Worm (Caenorhabditis elegans) whole organism, young adult: ENCODE results near the gene Y40H7A.4.
A peak's percentile ranks its signal among the peaks of the same experiment; 100 is the strongest.
"Not testable (repeated sequence)": the region's sequence is repeated elsewhere in the genome, so short reads cannot be mapped to it uniquely, and the experiment has no call there.

Source experiments
- B0019.2 ChIP-seq: fragments of 200-800 bp; sonication (Bioruptor generic); conservative IDR thresholded peaks from 2 replicates; pipeline ENCODE4 v1.3.6; 2022; ENCODE audit warnings: missing genetic modification reagents, missing genetic modification characterization, missing compliant biosample characterization
- C06A6.2 ChIP-seq: fragments of 200-800 bp; sonication (Bioruptor generic); conservative IDR thresholded peaks from 2 replicates; pipeline ENCODE4 v1.3.6; 2022; ENCODE audit warnings: missing genetic modification characterization, missing compliant biosample characterization
- C17E4.6 ChIP-seq: fragments of 200-800 bp; sonication (Bioruptor generic); IDR thresholded peaks from 2 replicates; pipeline ENCODE4 v1.3.6; 2022; ENCODE audit warnings: missing genetic modification reagents, missing genetic modification characterization, missing compliant biosample characterization
- F22D6.2 ChIP-seq: sonication (generic microtip); optimal IDR thresholded peaks from 2 replicates; lab custom pipeline; 2016; ENCODE audit warnings: mild to moderate bottlenecking, missing genetic modification characterization, missing compliant biosample characterization
- F49E8.2 ChIP-seq: sonication (generic microtip); optimal IDR thresholded peaks from 3 replicates; lab custom pipeline; 2017; ENCODE audit warnings: missing genetic modification characterization, mild to moderate bottlenecking, missing compliant biosample characterization, antibody characterized with exemption, moderate library complexity; ENCODE audit not compliant: insufficient read depth
- F52B5.7 ChIP-seq: sonication (generic microtip); optimal IDR thresholded peaks from 2 replicates; lab custom pipeline; 2016; ENCODE audit warnings: mild to moderate bottlenecking, missing genetic modification characterization, missing compliant biosample characterization
- F57A8.1 ChIP-seq: fragments of 200-800 bp; sonication (Bioruptor generic); optimal IDR thresholded peaks from 2 replicates; lab custom pipeline; 2018; ENCODE audit warnings: mild to moderate bottlenecking, missing genetic modification characterization, moderate library complexity, missing compliant biosample characterization
- F57C9.4 ChIP-seq: sonication (generic microtip); optimal IDR thresholded peaks from 2 replicates; lab custom pipeline; 2017; ENCODE audit warnings: mild to moderate bottlenecking, missing genetic modification characterization, missing compliant biosample characterization
- T07F8.4 ChIP-seq: sonication (generic microtip); optimal IDR thresholded peaks from 2 replicates; lab custom pipeline; 2016; ENCODE audit warnings: mild to moderate bottlenecking, missing genetic modification characterization, moderate library complexity, missing compliant biosample characterization
- aptf-3 ChIP-seq: fragments of 200-800 bp; sonication (Bioruptor generic); IDR thresholded peaks from 2 replicates; pipeline ENCODE4 v1.3.6; 2022; ENCODE audit warnings: missing genetic modification characterization, missing compliant biosample characterization
- atf-7 ChIP-seq: sonication (generic microtip); optimal IDR thresholded peaks from 2 replicates; lab custom pipeline; 2017; ENCODE audit warnings: mild to moderate bottlenecking, missing genetic modification characterization, missing compliant biosample characterization
- attf-6 ChIP-seq: fragments of 200-800 bp; sonication (Bioruptor generic); IDR thresholded peaks from 2 replicates; pipeline ENCODE4 v1.3.6; 2022; ENCODE audit warnings: missing genetic modification reagents, missing genetic modification characterization, missing compliant biosample characterization
- cebp-2 ChIP-seq: fragments of 200-800 bp; sonication (Bioruptor generic); IDR thresholded peaks from 2 replicates; pipeline ENCODE4 v1.3.6; 2022; ENCODE audit warnings: missing genetic modification characterization, missing compliant biosample characterization
- ceh-91 ChIP-seq: fragments of 200-800 bp; sonication (Bioruptor generic); IDR thresholded peaks from 2 replicates; pipeline ENCODE4 v1.3.6; 2022; ENCODE audit warnings: missing genetic modification reagents, missing genetic modification characterization, missing compliant biosample characterization
- ets-4 ChIP-seq: fragments of 200-800 bp; sonication (Bioruptor generic); optimal IDR thresholded peaks from 2 replicates; lab custom pipeline; 2018; ENCODE audit warnings: mild to moderate bottlenecking, missing genetic modification characterization, missing compliant biosample characterization
- gei-17 ChIP-seq: fragments of 200-800 bp; sonication (Bioruptor generic); optimal IDR thresholded peaks from 2 replicates; lab custom pipeline; 2018; ENCODE audit warnings: mild to moderate bottlenecking, missing genetic modification characterization, missing compliant biosample characterization
- hmg-1.2 ChIP-seq: fragments of 200-800 bp; sonication (Bioruptor generic); IDR thresholded peaks from 2 replicates; pipeline ENCODE4 v1.3.6; 2022; ENCODE audit warnings: missing genetic modification reagents, missing genetic modification characterization, missing compliant biosample characterization
- nfya-2 ChIP-seq: fragments of 200-800 bp; sonication (Bioruptor generic); IDR thresholded peaks from 2 replicates; pipeline ENCODE4 v1.3.6; 2022; ENCODE audit warnings: missing genetic modification reagents, missing genetic modification characterization, missing compliant biosample characterization
- nfyb-1 ChIP-seq: fragments of 200-800 bp; sonication (Bioruptor generic); IDR thresholded peaks from 2 replicates; pipeline ENCODE4 v1.3.6; 2022; ENCODE audit warnings: missing genetic modification reagents, missing genetic modification characterization, missing compliant biosample characterization
- nhr-179 ChIP-seq: sonication (generic microtip); optimal IDR thresholded peaks from 2 replicates; lab custom pipeline; 2016; ENCODE audit warnings: mild to moderate bottlenecking, missing genetic modification characterization, missing compliant biosample characterization
- nhr-80 ChIP-seq: sonication (generic microtip); optimal IDR thresholded peaks from 2 replicates; lab custom pipeline; 2016; ENCODE audit warnings: missing genetic modification characterization, missing compliant biosample characterization
- nhr-90 ChIP-seq: sonication (generic microtip); optimal IDR thresholded peaks from 2 replicates; lab custom pipeline; 2016; ENCODE audit warnings: missing genotype, mild to moderate bottlenecking, missing genetic modification characterization, missing compliant biosample characterization
- pbrm-1 ChIP-seq: fragments of 200-800 bp; sonication (Bioruptor generic); IDR thresholded peaks from 2 replicates; pipeline ENCODE4 v1.3.6; 2022; ENCODE audit warnings: missing genetic modification reagents, missing genetic modification characterization, missing compliant biosample characterization
- snpc-1.1 ChIP-seq: sonication (generic microtip); optimal IDR thresholded peaks from 2 replicates; lab custom pipeline; 2017; ENCODE audit warnings: missing genetic modification characterization, mild to moderate bottlenecking, missing compliant biosample characterization, antibody characterized with exemption, moderate library complexity, missing genotype, missing genetic modification reagents; ENCODE audit not compliant: insufficient read depth
- snpc-3.4 ChIP-seq: sonication (generic microtip); optimal IDR thresholded peaks from 2 replicates; lab custom pipeline; 2017; ENCODE audit warnings: missing genetic modification characterization, mild to moderate bottlenecking, missing compliant biosample characterization, antibody characterized with exemption, moderate library complexity, missing genotype, missing genetic modification reagents
- snpc-4 ChIP-seq, 5 experiments: fragments of 150-350 bp in 1 of 5; sonication (generic microtip) in 4 of 5; optimal IDR thresholded peaks; 2 replicates each; lab custom pipeline; 2014 to 2018; ENCODE audit warnings: missing genetic modification characterization in 5 of 5, missing biosample characterization in 3 of 5, antibody characterized with exemption in 2 of 5, mild to moderate bottlenecking in 2 of 5, missing compliant biosample characterization in 2 of 5, missing genotype in 2 of 5, moderate library complexity in 2 of 5, missing genetic modification reagents in 1 of 5
- unc-62 ChIP-seq: fragments of 150-350 bp; optimal IDR thresholded peaks from 2 replicates; lab custom pipeline; 2014; ENCODE audit warnings: missing biosample characterization, missing genetic modification reagents, missing genetic modification characterization
- ztf-22 ChIP-seq: fragments of 200-800 bp; sonication (Bioruptor generic); optimal IDR thresholded peaks from 2 replicates; lab custom pipeline; 2018; ENCODE audit warnings: mild to moderate bottlenecking, missing genetic modification characterization, moderate library complexity, missing compliant biosample characterization
- ztf-26 ChIP-seq: sonication (generic microtip); optimal IDR thresholded peaks from 2 replicates; lab custom pipeline; 2017; ENCODE audit warnings: missing genetic modification characterization, missing compliant biosample characterization
- ztf-6 ChIP-seq: fragments of 200-800 bp; sonication (Bioruptor generic); IDR thresholded peaks from 2 replicates; pipeline ENCODE4 v1.3.6; 2022; ENCODE audit warnings: missing genetic modification reagents, missing genetic modification characterization, missing compliant biosample characterization

Gene Y40H7A.4

DNA sequence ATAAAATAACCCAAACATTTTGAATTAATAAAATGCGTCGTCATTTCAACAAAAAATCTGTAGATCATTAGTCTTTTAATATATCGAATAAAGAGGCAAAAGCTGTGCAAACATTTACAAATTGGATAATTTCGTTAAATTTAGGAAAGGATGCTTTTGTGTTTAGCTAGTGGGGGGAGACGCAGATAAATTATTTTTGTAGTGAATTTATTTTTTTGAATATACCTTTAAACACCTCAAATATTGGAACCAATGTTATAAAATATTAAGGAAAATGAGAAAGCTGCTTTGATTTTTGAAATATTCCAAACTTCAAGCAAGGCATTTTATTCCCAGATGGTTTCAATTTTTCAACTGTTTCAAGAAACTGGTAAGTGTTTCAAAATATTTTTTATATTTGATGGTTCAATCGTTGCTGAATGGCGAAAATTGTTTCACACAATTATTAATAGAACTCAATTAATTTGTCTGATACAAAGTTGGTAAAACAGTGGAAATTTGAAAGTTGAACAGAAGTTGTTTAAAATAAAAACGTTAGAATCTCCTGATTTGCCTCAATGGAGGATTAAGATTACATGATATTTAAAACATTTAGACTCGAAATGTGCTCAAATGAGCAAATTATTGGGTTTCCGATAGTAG is at the start of gene Y40H7A.4:
Gene Y40H7A.4 (minus strand): TSS at position 51 of the 642 bp plus-strand sequence.
- peak; percentile 69; the same call in 1 of the 2 replicates for TF ChIP-seq attf-6 (GFP tag; lab: Robert Waterston, UW)
- TF ChIP-seq ets-4, result no peak
- TF ChIP-seq nhr-90 (tag; lab: Kevin White, UChicago), result no peak
- TF ChIP-seq nfya-2 (GFP tag; lab: Robert Waterston, UW), result no peak
- no peak for TF ChIP-seq snpc-4 (GFP tag; optimal IDR thresholded peaks at IDR 0.05; lab: Kevin White, UChicago)
- TF ChIP-seq snpc-4 (tag; optimal IDR thresholded peaks at IDR 0.05; lab: Kevin White, UChicago), result peak in 2 of 4 experiments; percentile 27 to 32

DNA sequence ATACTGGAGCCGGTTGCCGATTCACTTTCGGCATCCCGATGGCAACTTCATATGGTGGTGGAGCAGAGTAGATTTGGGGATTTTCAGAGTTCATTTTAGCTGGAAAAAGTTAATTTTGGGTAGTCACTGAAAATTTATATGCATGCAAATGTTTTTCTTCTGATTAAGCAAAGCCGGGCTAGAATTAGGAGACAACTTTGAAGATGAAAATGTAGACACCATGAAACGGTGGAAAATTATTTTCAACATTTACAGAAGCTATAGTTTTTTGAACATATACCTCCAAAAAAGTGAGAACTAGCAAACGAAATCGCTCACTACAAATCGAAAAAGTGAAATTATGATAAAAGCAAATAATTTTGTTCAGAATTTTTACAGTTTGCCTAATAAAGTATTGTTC is 44.9 kb upstream of the Y40H7A.4 start, which contains the start of gene Y40H7A.11:
Gene Y40H7A.11 (minus strand): TSS at position 101 of the 400 bp plus-strand sequence.
- no peak for TF ChIP-seq ets-4

DNA sequence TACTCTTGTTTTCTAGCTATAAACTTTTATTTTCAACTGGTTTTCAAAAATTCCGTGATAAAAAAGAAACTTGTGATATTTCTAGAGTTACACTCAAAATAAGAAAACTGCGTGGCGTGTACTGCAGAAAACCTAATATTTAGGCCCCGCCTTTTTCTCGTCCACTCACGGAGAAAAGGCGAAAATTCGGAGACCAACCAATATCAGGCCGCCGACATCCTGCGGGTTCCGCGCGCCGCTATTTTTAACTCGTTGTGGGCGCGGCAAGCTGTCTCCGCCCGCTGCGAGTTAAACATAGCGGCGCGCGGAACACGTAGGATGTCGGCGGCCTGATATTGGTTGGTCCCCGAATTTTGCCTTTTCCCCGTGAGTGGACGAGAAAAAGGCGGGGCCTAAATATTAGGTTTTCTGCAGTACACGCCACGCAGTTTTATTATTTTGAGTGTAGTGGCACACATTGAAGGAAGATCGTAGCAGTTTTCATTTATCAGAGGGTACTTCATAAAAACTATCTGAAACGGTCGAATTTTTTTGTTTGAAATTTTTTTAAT is 42.8 kb upstream of the Y40H7A.4 start:
- TF ChIP-seq pbrm-1 (GFP tag; lab: Robert Waterston, UW), result 0 out of 2 replicates have a peak, but pooled peaks have one; percentile 31
- TF ChIP-seq hmg-1.2 (GFP tag; lab: Robert Waterston, UW), result peak; percentile 5; the same call in 1 of the 2 replicates
- TF ChIP-seq cebp-2 (GFP tag; lab: Robert Waterston, UW), result peak; percentile 80; the same call in 1 of the 2 replicates
- not testable (repeated sequence) for TF ChIP-seq snpc-4 (GFP tag; optimal IDR thresholded peaks at IDR 0.05; lab: Kevin White, UChicago)
- peak in 2 of 4 experiments; percentile 6 to 91 for TF ChIP-seq snpc-4 (tag; optimal IDR thresholded peaks at IDR 0.05; lab: Kevin White, UChicago)
- TF ChIP-seq attf-6 (GFP tag; lab: Robert Waterston, UW), result peak; percentile 83; the same call in 1 of the 2 replicates

DNA sequence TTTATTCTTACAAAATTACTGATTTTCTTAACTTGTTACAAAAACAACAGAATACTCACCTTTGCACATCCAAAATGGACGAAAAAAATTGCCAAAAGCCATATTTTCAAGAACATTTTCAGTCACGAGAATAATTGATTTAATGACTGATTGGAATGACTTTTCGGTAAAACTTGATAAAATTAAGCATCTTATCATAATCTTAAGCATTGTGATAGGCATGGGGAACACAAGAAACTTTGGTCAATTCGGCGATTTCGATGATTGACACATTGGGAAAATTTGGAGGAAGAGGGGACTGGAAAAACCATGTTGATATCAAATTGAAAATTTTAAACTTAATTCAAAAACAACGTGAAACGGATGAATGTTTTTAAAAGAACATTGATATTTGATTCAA is 40.1 kb upstream of the Y40H7A.4 start, which contains the start of gene Y40H7A.10:
Gene Y40H7A.10 (minus strand): TSS at position 128 of the 400 bp plus-strand sequence.
- 0 out of 2 replicates have a peak, but pooled peaks have one; percentile 34 for TF ChIP-seq attf-6 (GFP tag; lab: Robert Waterston, UW)
- TF ChIP-seq nhr-80 (tag; lab: Kevin White, UChicago), result peak; percentile 74
- no peak for TF ChIP-seq hmg-1.2 (GFP tag; lab: Robert Waterston, UW)
- TF ChIP-seq F57C9.4 (tag; lab: Kevin White, UChicago), result no peak
- no peak for TF ChIP-seq ceh-91 (GFP tag; lab: Robert Waterston, UW)
- TF ChIP-seq T07F8.4 (tag; lab: Kevin White, UChicago), result no peak
- peak; percentile 26 for TF ChIP-seq unc-62 (GFP tag; lab: Kevin White, UChicago)
- no peak for TF ChIP-seq aptf-3 (GFP tag; lab: Robert Waterston, UW)
- TF ChIP-seq C06A6.2, result no peak
- TF ChIP-seq gei-17 (GFP tag; lab: Kevin White, UChicago), result no peak
- TF ChIP-seq F49E8.2 (tag; lab: Kevin White, UChicago), result no peak
- no peak for TF ChIP-seq snpc-1.1
- no peak for TF ChIP-seq F52B5.7
- TF ChIP-seq B0019.2, result no peak
- no peak for TF ChIP-seq ztf-22 (GFP tag; lab: Kevin White, UChicago)
- no peak for TF ChIP-seq nfyb-1 (GFP tag; lab: Robert Waterston, UW)
- TF ChIP-seq atf-7 (tag; lab: Kevin White, UChicago), result no peak
- TF ChIP-seq, all 124 proteins: peak for 3

DNA sequence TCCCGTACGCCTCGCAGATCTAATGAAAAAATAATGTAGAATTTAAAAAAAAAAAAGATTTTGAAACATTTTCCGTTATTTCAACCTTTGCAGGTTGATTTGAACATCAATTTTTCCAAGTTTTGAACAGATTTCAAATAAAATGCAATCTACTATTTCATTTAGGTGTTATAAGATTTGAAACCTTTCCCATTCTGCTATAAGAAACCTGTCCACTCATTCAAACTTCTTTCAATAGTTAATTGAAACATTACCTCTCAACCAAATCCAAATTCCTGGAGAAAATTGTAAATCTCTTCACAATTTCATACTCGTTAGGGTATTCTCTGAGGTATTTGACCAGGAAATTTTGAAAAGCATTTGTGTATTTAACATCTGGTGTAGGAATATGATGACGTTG is 39.4 kb upstream of the Y40H7A.4 start:
- TF ChIP-seq attf-6 (GFP tag; lab: Robert Waterston, UW) (peak; percentile 62; the same call in 1 of the 2 replicates), snpc-4 (GFP tag; optimal IDR thresholded peaks at IDR 0.05; lab: Kevin White, UChicago) (no peak), snpc-4 (tag; optimal IDR thresholded peaks at IDR 0.05; lab: Kevin White, UChicago) (peak in 1 of 4 experiments; percentile 18), ceh-91 (GFP tag; lab: Robert Waterston, UW) (no peak), ztf-22 (GFP tag; lab: Kevin White, UChicago) (no peak)
- TF ChIP-seq, all 124 proteins: peak for 2

DNA sequence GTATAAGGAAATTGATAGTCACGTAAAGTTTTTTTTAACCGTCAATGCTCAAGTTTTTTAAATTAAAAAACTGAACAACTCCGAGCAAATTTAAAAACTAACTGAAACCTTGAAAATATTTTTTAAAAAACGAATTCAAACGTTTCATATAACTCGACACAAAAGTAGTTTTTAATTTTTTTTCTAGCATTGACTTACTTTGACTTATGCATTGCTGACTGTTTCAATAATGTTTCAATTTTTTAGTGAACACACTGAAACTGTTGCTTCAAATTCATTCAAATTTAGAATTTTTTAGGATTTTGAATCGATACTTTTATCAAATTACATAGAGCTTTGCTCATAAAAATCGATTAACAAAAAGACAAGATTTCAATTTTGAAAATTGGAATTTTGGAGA is 35.1 kb upstream of the Y40H7A.4 start:
- no peak for TF ChIP-seq snpc-3.4 (tag; lab: Kevin White, UChicago)
- TF ChIP-seq attf-6 (GFP tag; lab: Robert Waterston, UW), result peak; percentile 73; the same call in 1 of the 2 replicates
- no peak for TF ChIP-seq nhr-179 (tag; lab: Kevin White, UChicago)
- no peak for TF ChIP-seq snpc-4 (GFP tag; optimal IDR thresholded peaks at IDR 0.05; lab: Kevin White, UChicago)
- TF ChIP-seq snpc-4 (tag; optimal IDR thresholded peaks at IDR 0.05; lab: Kevin White, UChicago), result peak in 1 of 4 experiments; percentile 5
- no peak for TF ChIP-seq F22D6.2 (tag; lab: Kevin White, UChicago)
- TF ChIP-seq ztf-6 (GFP tag; lab: Robert Waterston, UW), result no peak
- TF ChIP-seq F57A8.1 (GFP tag; lab: Kevin White, UChicago), result no peak
- TF ChIP-seq ztf-26, result no peak
- no peak for TF ChIP-seq C17E4.6 (GFP tag; lab: Robert Waterston, UW)
